Fruit fly (Drosophila melanogaster) whole organism, embryonic: ENCODE data around the gene bmm.

Source experiments
- Ada2b ChIP-seq: fragments of 200-800 bp; sonication (Bioruptor generic); IDR thresholded peaks from 2 replicates; pipeline ENCODE4 v1.3.6; 2022; ENCODE audit warnings: missing biosample characterization, missing genetic modification characterization
- Adf1 ChIP-seq: fragments of 200-800 bp; sonication (Bioruptor generic); IDR thresholded peaks from 2 replicates; pipeline ENCODE4 v1.3.6; 2022; ENCODE audit warnings: missing biosample characterization, missing genetic modification characterization
- Bdp1 ChIP-seq: fragments of 200-800 bp; sonication (Bioruptor generic); optimal IDR thresholded peaks from 3 replicates; lab custom pipeline; 2016; ENCODE audit warnings: missing biosample characterization, missing genetic modification characterization
- Bgb ChIP-seq: fragments of 200-800 bp; sonication (Bioruptor generic); IDR thresholded peaks from 2 replicates; pipeline ENCODE4 v1.3.6; 2022; ENCODE audit warnings: missing biosample characterization, missing genetic modification characterization; ENCODE audit not compliant: partially characterized antibody
- Blimp-1 ChIP-seq: fragments of 200-800 bp; sonication (Bioruptor generic); optimal IDR thresholded peaks from 3 replicates; lab custom pipeline; 2018; ENCODE audit warnings: missing biosample characterization, missing genetic modification characterization, mild to moderate bottlenecking, moderate library complexity, missing genetic modification reagents
- C15 ChIP-seq: fragments of 200-800 bp; sonication (Bioruptor generic); IDR thresholded peaks from 3 replicates; pipeline ENCODE4 v1.3.6; 2022; ENCODE audit warnings: missing biosample characterization, missing genetic modification characterization
- CG12155 ChIP-seq: fragments of 200-800 bp; sonication (Bioruptor generic); optimal IDR thresholded peaks from 3 replicates; lab custom pipeline; 2016; ENCODE audit warnings: missing biosample characterization, missing genetic modification characterization
- CG12942 ChIP-seq: fragments of 200-800 bp; sonication (Bioruptor generic); optimal IDR thresholded peaks from 3 replicates; lab custom pipeline; 2016; ENCODE audit warnings: missing biosample characterization, missing genetic modification characterization
- CG13123 ChIP-seq: fragments of 200-800 bp; sonication (Bioruptor generic); optimal IDR thresholded peaks from 2 replicates; lab custom pipeline; 2016; ENCODE audit warnings: missing biosample characterization, missing genetic modification characterization
- CG14014 ChIP-seq: fragments of 200-800 bp; sonication (Bioruptor generic); IDR thresholded peaks from 2 replicates; pipeline ENCODE4 v1.3.6; 2022; ENCODE audit warnings: missing biosample characterization, missing genetic modification characterization
- CG15514 ChIP-seq: fragments of 200-800 bp; sonication (Bioruptor generic); optimal IDR thresholded peaks from 3 replicates; lab custom pipeline; 2017; ENCODE audit warnings: missing biosample characterization, missing genetic modification characterization, mild to moderate bottlenecking, moderate library complexity, missing genetic modification reagents
- CG1603 ChIP-seq: fragments of 200-800 bp; sonication (Bioruptor generic); optimal IDR thresholded peaks from 2 replicates; lab custom pipeline; 2019; ENCODE audit warnings: missing biosample characterization, mild to moderate bottlenecking, missing genetic modification characterization, moderate library complexity
- CG17385 ChIP-seq: fragments of 200-800 bp; sonication (Bioruptor generic); optimal IDR thresholded peaks from 3 replicates; lab custom pipeline; 2018; ENCODE audit warnings: missing biosample characterization, mild to moderate bottlenecking, missing genetic modification characterization
- CG18619 ChIP-seq: fragments of 200-800 bp; sonication (Bioruptor generic); optimal IDR thresholded peaks from 3 replicates; lab custom pipeline; 2017; ENCODE audit warnings: missing biosample characterization, mild to moderate bottlenecking, missing genetic modification characterization
- CG2129 ChIP-seq: fragments of 200-800 bp; sonication (Bioruptor generic); IDR thresholded peaks from 2 replicates; pipeline ENCODE4 v1.3.6; 2022; ENCODE audit warnings: missing biosample characterization, missing genetic modification characterization; ENCODE audit not compliant: partially characterized antibody
- CG31224 ChIP-seq: fragments of 200-800 bp; sonication (Bioruptor generic); IDR thresholded peaks from 2 replicates; pipeline ENCODE4 v1.3.6; 2022; ENCODE audit warnings: missing biosample characterization, missing genetic modification characterization
- CG34376 ChIP-seq: fragments of 200-800 bp; sonication (Bioruptor generic); optimal IDR thresholded peaks from 2 replicates; lab custom pipeline; 2018; ENCODE audit warnings: missing biosample characterization, mild to moderate bottlenecking, missing genetic modification characterization
- CG3847 ChIP-seq: fragments of 200-800 bp; sonication (Bioruptor generic); IDR thresholded peaks from 2 replicates; pipeline ENCODE4 v1.3.6; 2022; ENCODE audit warnings: missing biosample characterization, missing genetic modification characterization
- CG4424 ChIP-seq: fragments of 200-800 bp; sonication (Bioruptor generic); optimal IDR thresholded peaks from 3 replicates; lab custom pipeline; 2016; ENCODE audit warnings: missing biosample characterization, missing genetic modification characterization
- CG4730 ChIP-seq: fragments of 200-800 bp; sonication (Bioruptor generic); IDR thresholded peaks from 2 replicates; pipeline ENCODE4 v1.3.6; 2022; ENCODE audit warnings: missing biosample characterization, missing genetic modification characterization
- CG5180 ChIP-seq: fragments of 200-800 bp; sonication (Bioruptor generic); optimal IDR thresholded peaks from 3 replicates; lab custom pipeline; 2017; ENCODE audit warnings: missing biosample characterization, missing genetic modification characterization, mild to moderate bottlenecking, moderate library complexity, missing genetic modification reagents
- CG5245 ChIP-seq: fragments of 200-800 bp; sonication (Bioruptor generic); optimal IDR thresholded peaks from 3 replicates; lab custom pipeline; 2016; ENCODE audit warnings: missing biosample characterization, missing genetic modification characterization
- CG8290 ChIP-seq, 3 experiments: fragments of 200-800 bp; sonication (Bioruptor generic); optimal IDR thresholded peaks; 2 replicates each; lab custom pipeline; 2016 to 2019; ENCODE audit warnings: missing biosample characterization in 3 of 3, missing genetic modification characterization in 3 of 3, mild to moderate bottlenecking in 2 of 3, moderate library complexity in 1 of 3
- CG9817 ChIP-seq: fragments of 200-800 bp; sonication (Bioruptor generic); optimal IDR thresholded peaks from 2 replicates; lab custom pipeline; 2018; ENCODE audit warnings: missing biosample characterization, mild to moderate bottlenecking, missing genetic modification characterization, moderate library complexity
- GATAe ChIP-seq: fragments of 200-800 bp; sonication (Bioruptor generic); conservative IDR thresholded peaks from 2 replicates; pipeline ENCODE4 v1.3.6; 2022; ENCODE audit warnings: missing biosample characterization, missing genetic modification characterization
- H15 ChIP-seq: fragments of 200-800 bp; sonication (Bioruptor generic); IDR thresholded peaks from 3 replicates; pipeline ENCODE4 v1.3.6; 2022; ENCODE audit warnings: missing biosample characterization, missing genetic modification characterization
- HLH4C ChIP-seq: fragments of 200-800 bp; sonication (Bioruptor generic); IDR thresholded peaks from 3 replicates; pipeline ENCODE4 v1.3.6; 2022; ENCODE audit warnings: missing biosample characterization, missing genetic modification characterization; ENCODE audit not compliant: partially characterized antibody
- Hmx ChIP-seq: fragments of 200-800 bp; sonication (Bioruptor generic); optimal IDR thresholded peaks from 2 replicates; lab custom pipeline; 2016; ENCODE audit warnings: missing biosample characterization, missing genetic modification characterization
- MTF-1 ChIP-seq: fragments of 200-800 bp; sonication (Bioruptor generic); optimal IDR thresholded peaks from 2 replicates; lab custom pipeline; 2018; ENCODE audit warnings: missing biosample characterization, mild to moderate bottlenecking, missing genetic modification characterization, borderline replicate concordance
- NFAT ChIP-seq: fragments of 200-800 bp; sonication (Bioruptor generic); IDR thresholded peaks from 2 replicates; pipeline ENCODE4 v1.3.6; 2022; ENCODE audit warnings: missing biosample characterization, missing genetic modification characterization
- Six4 ChIP-seq: fragments of 200-800 bp; sonication (Bioruptor generic); optimal IDR thresholded peaks from 2 replicates; lab custom pipeline; 2016; ENCODE audit warnings: missing biosample characterization, missing genetic modification characterization
- Sox100B ChIP-seq: fragments of 200-800 bp; sonication (Bioruptor generic); optimal IDR thresholded peaks from 3 replicates; lab custom pipeline; 2018; ENCODE audit warnings: missing biosample characterization, mild to moderate bottlenecking, missing genetic modification characterization
- Trl ChIP-seq, 3 experiments: fragments of >200 bp in 2 of 3; fragments of 200-800 bp in 1 of 3; sonication (Bioruptor generic) in 1 of 3; optimal IDR thresholded peaks; 2 replicates in 1 of 3; 3 replicates in 2 of 3; lab custom pipeline; 2016 to 2017; ENCODE audit warnings: missing biosample characterization in 1 of 3, missing genetic modification characterization in 1 of 3
- YL-1 ChIP-seq: fragments of 200-800 bp; sonication (Bioruptor generic); optimal IDR thresholded peaks from 3 replicates; lab custom pipeline; 2017; ENCODE audit warnings: missing biosample characterization, mild to moderate bottlenecking, missing genetic modification characterization
- ash1 ChIP-seq: fragments of 200-800 bp; sonication (Bioruptor generic); optimal IDR thresholded peaks from 2 replicates; lab custom pipeline; 2018; ENCODE audit warnings: missing biosample characterization, mild to moderate bottlenecking, missing genetic modification characterization
- bbx ChIP-seq: fragments of 200-800 bp; sonication (Bioruptor generic); IDR thresholded peaks from 2 replicates; pipeline ENCODE4 v1.3.6; 2022; ENCODE audit warnings: missing biosample characterization, missing genetic modification characterization; ENCODE audit not compliant: partially characterized antibody
- bsh ChIP-seq, 2 experiments: fragments of 200-800 bp; sonication (Bioruptor generic); optimal IDR thresholded peaks; 2 replicates each; lab custom pipeline; 2017 to 2018; ENCODE audit warnings: mild to moderate bottlenecking in 2 of 2, missing biosample characterization in 2 of 2, missing genetic modification characterization in 2 of 2, moderate library complexity in 1 of 2
- croc ChIP-seq: fragments of 200-800 bp; sonication (Bioruptor generic); conservative IDR thresholded peaks from 3 replicates; pipeline ENCODE4 v1.3.6; 2022; ENCODE audit warnings: missing biosample characterization, missing genetic modification characterization
- disco-r ChIP-seq: fragments of 200-800 bp; sonication (Bioruptor generic); optimal IDR thresholded peaks from 2 replicates; lab custom pipeline; 2016; ENCODE audit warnings: missing biosample characterization, missing genetic modification characterization
- ems ChIP-seq: fragments of 200-800 bp; sonication (Bioruptor generic); optimal IDR thresholded peaks from 3 replicates; lab custom pipeline; 2016; ENCODE audit warnings: missing biosample characterization, missing genetic modification characterization
- ftz-f1 ChIP-seq: fragments of 200-800 bp; sonication (Bioruptor generic); optimal IDR thresholded peaks from 2 replicates; lab custom pipeline; 2016; ENCODE audit warnings: missing biosample characterization, missing genetic modification characterization
- hb ChIP-seq: fragments of 200-800 bp; sonication (Bioruptor generic); IDR thresholded peaks from 3 replicates; pipeline ENCODE4 v1.3.6; 2022; ENCODE audit warnings: missing biosample characterization, missing genetic modification characterization; ENCODE audit not compliant: partially characterized antibody
- jing ChIP-seq: fragments of 200-800 bp; sonication (Bioruptor generic); optimal IDR thresholded peaks from 2 replicates; lab custom pipeline; 2018; ENCODE audit warnings: missing biosample characterization, mild to moderate bottlenecking, missing genetic modification characterization
- kni ChIP-seq: fragments of 200-800 bp; sonication (Bioruptor generic); optimal IDR thresholded peaks from 3 replicates; lab custom pipeline; 2017; ENCODE audit warnings: mild to moderate bottlenecking, missing biosample characterization, missing genetic modification reagents, missing genetic modification characterization
- nerfin-1 ChIP-seq: fragments of 200-800 bp; sonication (Bioruptor generic); optimal IDR thresholded peaks from 3 replicates; lab custom pipeline; 2019; ENCODE audit warnings: missing biosample characterization, mild to moderate bottlenecking, missing genetic modification characterization, moderate library complexity
- odd ChIP-seq: fragments of 200-800 bp; sonication (Bioruptor generic); optimal IDR thresholded peaks from 2 replicates; lab custom pipeline; 2017; ENCODE audit warnings: missing biosample characterization, mild to moderate bottlenecking, missing genetic modification characterization
- pnt ChIP-seq: fragments of 200-800 bp; sonication (Bioruptor generic); optimal IDR thresholded peaks from 3 replicates; lab custom pipeline; 2016; ENCODE audit warnings: missing biosample characterization, missing genetic modification characterization
- tna ChIP-seq: fragments of 200-800 bp; sonication (Bioruptor generic); IDR thresholded peaks from 2 replicates; pipeline ENCODE4 v1.3.6; 2022; ENCODE audit warnings: missing biosample characterization, missing genetic modification characterization; ENCODE audit not compliant: partially characterized antibody
- trem ChIP-seq: fragments of 200-800 bp; optimal IDR thresholded peaks from 3 replicates; lab custom pipeline; 2019; ENCODE audit warnings: missing biosample characterization, mild to moderate bottlenecking, missing genetic modification characterization, moderate library complexity

Gene bmm

dm6 chr3L:14780187-14780586 is 6.0 kb downstream of the bmm start (continued):
- no peak for TF ChIP-seq Bgb (GFP tag; lab: Robert Waterston, UW)
- TF ChIP-seq CG13123 (GFP tag; lab: Kevin White, UChicago), result peak; percentile 34
- peak; percentile 24 for TF ChIP-seq nerfin-1 (tag; lab: Kevin White, UChicago)
- TF ChIP-seq CG5180 (GFP tag; lab: Kevin White, UChicago), result peak; percentile 27
- no peak for TF ChIP-seq HLH4C (GFP tag; lab: Robert Waterston, UW)
- no peak for TF ChIP-seq GATAe (GFP tag; lab: Robert Waterston, UW)
- TF ChIP-seq CG12155 (GFP tag; lab: Kevin White, UChicago), result no peak
- TF ChIP-seq hb (GFP tag; lab: Robert Waterston, UW), result no peak
- no peak for TF ChIP-seq CG2129 (GFP tag; lab: Robert Waterston, UW)
- no peak for TF ChIP-seq CG4424 (GFP tag; lab: Kevin White, UChicago)
- peak in 1 of 2 experiments; percentile 62 for TF ChIP-seq bsh (GFP tag; optimal IDR thresholded peaks at IDR 0.05; lab: Kevin White, UChicago)
- no peak for TF ChIP-seq ftz-f1 (GFP tag; lab: Kevin White, UChicago)
- no peak for TF ChIP-seq croc (GFP tag; lab: Robert Waterston, UW)
- TF ChIP-seq CG34376, result peak; percentile 44
- no peak for TF ChIP-seq ash1 (GFP tag; lab: Kevin White, UChicago)
- no peak for TF ChIP-seq tna (GFP tag; lab: Robert Waterston, UW)
- no peak for TF ChIP-seq Hmx (GFP tag; lab: Kevin White, UChicago)
- no peak for TF ChIP-seq bbx (GFP tag; lab: Robert Waterston, UW)
- no peak for TF ChIP-seq Ada2b (GFP tag; lab: Robert Waterston, UW)
- peak; percentile 18 for TF ChIP-seq CG12942 (GFP tag; lab: Kevin White, UChicago)
- TF ChIP-seq NFAT (GFP tag; lab: Robert Waterston, UW), result no peak
- peak; percentile 45 for TF ChIP-seq CG18619 (GFP tag; lab: Kevin White, UChicago)
- no peak for TF ChIP-seq CG4730 (GFP tag; lab: Robert Waterston, UW)
- peak; percentile 62; the same call in 1 of the 2 replicates for TF ChIP-seq CG14014 (GFP tag; lab: Robert Waterston, UW)
- no peak for TF ChIP-seq CG5245 (GFP tag; lab: Kevin White, UChicago)
- no peak for TF ChIP-seq kni (GFP tag; lab: Kevin White, UChicago)
- TF ChIP-seq odd (GFP tag; lab: Kevin White, UChicago), result peak; percentile 65
- TF ChIP-seq Blimp-1 (GFP tag; lab: Kevin White, UChicago), result peak; percentile 20
- peak; percentile 21 for TF ChIP-seq CG8290 (GFP tag; optimal IDR thresholded peaks at IDR 0.05; lab: Kevin White, UChicago)
- TF ChIP-seq CG8290 (tag; optimal IDR thresholded peaks at IDR 0.05; lab: Kevin White, UChicago), result peak; percentile 8 to 63
- peak; percentile 33 for TF ChIP-seq Bdp1
- TF ChIP-seq disco-r (GFP tag; lab: Kevin White, UChicago), result no peak
- TF ChIP-seq ems (GFP tag; lab: Kevin White, UChicago), result no peak
- TF ChIP-seq CG15514 (GFP tag; lab: Kevin White, UChicago), result peak; percentile 36
- TF ChIP-seq MTF-1 (GFP tag; lab: Kevin White, UChicago), result peak; percentile 79
- TF ChIP-seq Sox100B (GFP tag; lab: Kevin White, UChicago), result peak; percentile 42
- TF ChIP-seq CG17385 (GFP tag; lab: Kevin White, UChicago), result no peak
- TF ChIP-seq jing (GFP tag; lab: Kevin White, UChicago), result no peak
- peak; percentile 1 for TF ChIP-seq YL-1 (GFP tag; lab: Kevin White, UChicago)
- TF ChIP-seq Trl (optimal IDR thresholded peaks at IDR 0.05; lab: Kevin White, UChicago), result no peak
- peak; percentile 11 for TF ChIP-seq Trl (GFP tag; optimal IDR thresholded peaks at IDR 0.05; lab: Kevin White, UChicago)
- TF ChIP-seq C15, result no peak
- TF ChIP-seq CG31224 (GFP tag; lab: Robert Waterston, UW), result no peak
- no peak for TF ChIP-seq CG9817
- TF ChIP-seq H15 (GFP tag; lab: Robert Waterston, UW), result no peak
- TF ChIP-seq Six4 (GFP tag; lab: Kevin White, UChicago), result peak; percentile 2
- TF ChIP-seq Adf1 (GFP tag; lab: Robert Waterston, UW), result no peak
- TF ChIP-seq CG3847 (GFP tag; lab: Robert Waterston, UW), result no peak
- peak; percentile 53 for TF ChIP-seq CG1603 (tag; lab: Kevin White, UChicago)
- TF ChIP-seq trem (tag; lab: Kevin White, UChicago), result no peak
- TF ChIP-seq pnt, result no peak
